Fruit fly (Drosophila melanogaster) whole organism, embryonic: ENCODE data around the gene lili.
A peak's percentile ranks its signal among the peaks of the same experiment; 100 is the strongest.

ENCODE experiments used
- Aef1 ChIP-seq: fragments of 200-800 bp; sonication (Bioruptor generic); IDR thresholded peaks from 3 replicates; pipeline ENCODE4 v1.3.6; 2022; ENCODE audit warnings: missing biosample characterization, missing genetic modification characterization
- CG10959 ChIP-seq: fragments of 200-800 bp; sonication (Bioruptor generic); IDR thresholded peaks from 2 replicates; pipeline ENCODE4 v1.3.6; 2022; ENCODE audit warnings: missing biosample characterization, missing genetic modification characterization
- CG11085 ChIP-seq: fragments of 200-800 bp; sonication (Bioruptor generic); IDR thresholded peaks from 2 replicates; pipeline ENCODE4 v1.3.6; 2022; ENCODE audit warnings: missing biosample characterization, missing genetic modification characterization
- CG12744 ChIP-seq: fragments of 200-800 bp; sonication (Bioruptor generic); optimal IDR thresholded peaks from 2 replicates; lab custom pipeline; 2016; ENCODE audit warnings: missing biosample characterization, missing genetic modification characterization
- CG14441 ChIP-seq: fragments of 200-800 bp; sonication (Bioruptor generic); IDR thresholded peaks from 2 replicates; pipeline ENCODE4 v1.3.6; 2022; ENCODE audit warnings: missing biosample characterization, missing genetic modification characterization
- CG14860 ChIP-seq: fragments of 200-800 bp; sonication (Bioruptor generic); IDR thresholded peaks from 3 replicates; pipeline ENCODE4 v1.3.6; 2022; ENCODE audit warnings: missing biosample characterization, missing genetic modification characterization; ENCODE audit not compliant: partially characterized antibody
- CG16813 ChIP-seq: fragments of 200-800 bp; sonication (Bioruptor generic); IDR thresholded peaks from 3 replicates; pipeline ENCODE4 v1.3.6; 2022; ENCODE audit warnings: missing biosample characterization, missing genetic modification characterization; ENCODE audit not compliant: partially characterized antibody
- CG18619 ChIP-seq: fragments of 200-800 bp; sonication (Bioruptor generic); optimal IDR thresholded peaks from 3 replicates; lab custom pipeline; 2017; ENCODE audit warnings: missing biosample characterization, mild to moderate bottlenecking, missing genetic modification characterization
- CG2875 ChIP-seq: fragments of 200-800 bp; sonication (Bioruptor generic); optimal IDR thresholded peaks from 2 replicates; lab custom pipeline; 2017; ENCODE audit warnings: missing biosample characterization, mild to moderate bottlenecking, missing genetic modification characterization, missing genetic modification reagents
- CG31224 ChIP-seq: fragments of 200-800 bp; sonication (Bioruptor generic); IDR thresholded peaks from 2 replicates; pipeline ENCODE4 v1.3.6; 2022; ENCODE audit warnings: missing biosample characterization, missing genetic modification characterization
- CG3847 ChIP-seq: fragments of 200-800 bp; sonication (Bioruptor generic); IDR thresholded peaks from 2 replicates; pipeline ENCODE4 v1.3.6; 2022; ENCODE audit warnings: missing biosample characterization, missing genetic modification characterization
- CG3995 ChIP-seq: fragments of 200-800 bp; sonication (Bioruptor generic); optimal IDR thresholded peaks from 3 replicates; lab custom pipeline; 2016; ENCODE audit warnings: missing biosample characterization, missing genetic modification characterization
- CG4820 ChIP-seq: fragments of 200-800 bp; sonication (Bioruptor generic); optimal IDR thresholded peaks from 3 replicates; lab custom pipeline; 2016; ENCODE audit warnings: missing biosample characterization, missing genetic modification characterization
- CG6175 ChIP-seq: fragments of 200-800 bp; sonication (Bioruptor generic); IDR thresholded peaks from 3 replicates; pipeline ENCODE4 v1.3.6; 2022; ENCODE audit warnings: missing biosample characterization, missing genetic modification characterization
- CG6683 ChIP-seq: fragments of 200-800 bp; sonication (Bioruptor generic); optimal IDR thresholded peaks from 2 replicates; lab custom pipeline; 2017; ENCODE audit warnings: missing biosample characterization, mild to moderate bottlenecking, missing genetic modification characterization, missing genetic modification reagents
- CG6689 ChIP-seq: fragments of 200-800 bp; sonication (Bioruptor generic); IDR thresholded peaks from 2 replicates; pipeline ENCODE4 v1.3.6; 2022; ENCODE audit warnings: missing biosample characterization, missing genetic modification characterization
- CG6813 ChIP-seq: fragments of 200-800 bp; sonication (Bioruptor generic); optimal IDR thresholded peaks from 2 replicates; lab custom pipeline; 2017; ENCODE audit warnings: missing biosample characterization, missing genetic modification characterization, mild to moderate bottlenecking, moderate library complexity, missing genetic modification reagents
- CHES-1-like ChIP-seq: fragments of 200-800 bp; sonication (Bioruptor generic); optimal IDR thresholded peaks from 2 replicates; lab custom pipeline; 2016; ENCODE audit warnings: missing biosample characterization, missing genetic modification characterization
- CoRest ChIP-seq: fragments of 200-800 bp; sonication (Bioruptor generic); optimal IDR thresholded peaks from 3 replicates; lab custom pipeline; 2018; ENCODE audit warnings: missing biosample characterization, mild to moderate bottlenecking, missing genetic modification characterization, moderate library complexity
- Deaf1 ChIP-seq: fragments of 200-800 bp; optimal IDR thresholded peaks from 3 replicates; lab custom pipeline; 2019; ENCODE audit warnings: missing biosample characterization, mild to moderate bottlenecking, missing genetic modification characterization, moderate library complexity
- Dek ChIP-seq: fragments of 200-800 bp; sonication (Bioruptor generic); optimal IDR thresholded peaks from 3 replicates; lab custom pipeline; 2019; ENCODE audit warnings: missing biosample characterization, mild to moderate bottlenecking, missing genetic modification characterization, moderate library complexity
- Elba2 ChIP-seq: fragments of 200-800 bp; sonication (Bioruptor generic); optimal IDR thresholded peaks from 3 replicates; lab custom pipeline; 2016; ENCODE audit warnings: missing biosample characterization, missing genetic modification characterization
- Fer3 ChIP-seq: fragments of 200-800 bp; sonication (Bioruptor generic); optimal IDR thresholded peaks from 2 replicates; lab custom pipeline; 2018; ENCODE audit warnings: missing biosample characterization, mild to moderate bottlenecking, missing genetic modification characterization, moderate library complexity
- HLH4C ChIP-seq: fragments of 200-800 bp; sonication (Bioruptor generic); IDR thresholded peaks from 3 replicates; pipeline ENCODE4 v1.3.6; 2022; ENCODE audit warnings: missing biosample characterization, missing genetic modification characterization; ENCODE audit not compliant: partially characterized antibody
- Hsf ChIP-seq: fragments of 200-800 bp; sonication (Bioruptor generic); optimal IDR thresholded peaks from 3 replicates; lab custom pipeline; 2016; ENCODE audit warnings: missing biosample characterization, missing genetic modification characterization
- Lim3 ChIP-seq: fragments of 200-800 bp; sonication (Bioruptor generic); IDR thresholded peaks from 2 replicates; pipeline ENCODE4 v1.3.6; 2022; ENCODE audit warnings: missing biosample characterization, missing genetic modification characterization
- NC2α ChIP-seq: fragments of 200-800 bp; sonication (Bioruptor generic); optimal IDR thresholded peaks from 2 replicates; lab custom pipeline; 2016; ENCODE audit warnings: missing biosample characterization, missing genetic modification characterization
- NFAT ChIP-seq: fragments of 200-800 bp; sonication (Bioruptor generic); IDR thresholded peaks from 2 replicates; pipeline ENCODE4 v1.3.6; 2022; ENCODE audit warnings: missing biosample characterization, missing genetic modification characterization
- Sox102F ChIP-seq: fragments of 200-800 bp; sonication (Bioruptor generic); optimal IDR thresholded peaks from 2 replicates; lab custom pipeline; 2018; ENCODE audit warnings: missing biosample characterization, mild to moderate bottlenecking, missing genetic modification characterization, moderate library complexity
- Sry-δ ChIP-seq: fragments of 200-800 bp; sonication (Bioruptor generic); optimal IDR thresholded peaks from 2 replicates; lab custom pipeline; 2016; ENCODE audit warnings: missing biosample characterization, missing genetic modification characterization
- YL-1 ChIP-seq: fragments of 200-800 bp; sonication (Bioruptor generic); optimal IDR thresholded peaks from 3 replicates; lab custom pipeline; 2017; ENCODE audit warnings: missing biosample characterization, mild to moderate bottlenecking, missing genetic modification characterization
- ac ChIP-seq: fragments of 200-800 bp; sonication (Bioruptor generic); optimal IDR thresholded peaks from 3 replicates; lab custom pipeline; 2017; ENCODE audit warnings: missing biosample characterization, mild to moderate bottlenecking, missing genetic modification characterization
- ap ChIP-seq: fragments of 200-800 bp; sonication (Bioruptor generic); IDR thresholded peaks from 2 replicates; pipeline ENCODE4 v1.3.6; 2022; ENCODE audit warnings: missing biosample characterization, missing genetic modification characterization
- ci ChIP-seq: fragments of 200-800 bp; sonication (Bioruptor generic); IDR thresholded peaks from 3 replicates; pipeline ENCODE4 v1.3.6; 2022; ENCODE audit warnings: missing biosample characterization, missing genetic modification characterization
- dmrt11E ChIP-seq: fragments of 200-800 bp; sonication (Bioruptor generic); optimal IDR thresholded peaks from 3 replicates; lab custom pipeline; 2018; ENCODE audit warnings: missing biosample characterization, mild to moderate bottlenecking, missing genetic modification characterization, moderate library complexity
- eve ChIP-seq, 2 experiments: fragments of >200 bp; optimal IDR thresholded peaks; 2 replicates each; lab custom pipeline; 2017; ENCODE audit warnings: missing biosample characterization in 2 of 2, missing genetic modification characterization in 2 of 2
- fd3F ChIP-seq: fragments of 200-800 bp; sonication (Bioruptor generic); optimal IDR thresholded peaks from 2 replicates; lab custom pipeline; 2018; ENCODE audit warnings: missing biosample characterization, mild to moderate bottlenecking, missing genetic modification characterization, moderate library complexity
- fru ChIP-seq: fragments of >200 bp; optimal IDR thresholded peaks from 2 replicates; lab custom pipeline; 2017
- gfzf ChIP-seq: fragments of 200-800 bp; sonication (Bioruptor generic); optimal IDR thresholded peaks from 2 replicates; lab custom pipeline; 2016; ENCODE audit warnings: missing biosample characterization, mild to moderate bottlenecking, missing genetic modification characterization, moderate library complexity
- lola ChIP-seq, 3 experiments: fragments of >200 bp in 2 of 3; fragments of 200-800 bp in 1 of 3; sonication (Bioruptor generic) in 1 of 3; optimal IDR thresholded peaks; 2 replicates each; lab custom pipeline; 2017 to 2019; ENCODE audit warnings: missing biosample characterization in 3 of 3, missing genetic modification characterization in 3 of 3, mild to moderate bottlenecking in 1 of 3, moderate library complexity in 1 of 3
- oc ChIP-seq: fragments of 200-800 bp; sonication (Bioruptor generic); optimal IDR thresholded peaks from 2 replicates; lab custom pipeline; 2018; ENCODE audit warnings: missing biosample characterization, mild to moderate bottlenecking, missing genetic modification characterization, moderate library complexity
- pan ChIP-seq, 4 experiments: fragments of >200 bp in 3 of 4; fragments of 200-800 bp in 1 of 4; sonication (Bioruptor generic) in 1 of 4; optimal IDR thresholded peaks in 3 of 4; IDR thresholded peaks in 1 of 4; 2 replicates each; pipeline versions ENCODE4 v1.3.6 to Lab custom; 2017 to 2022; ENCODE audit warnings: missing biosample characterization in 2 of 4, missing genetic modification characterization in 2 of 4, mixed read lengths in 1 of 4
- prd ChIP-seq, 3 experiments: fragments of >200 bp in 2 of 3; fragments of 200-800 bp in 1 of 3; sonication (Bioruptor generic) in 1 of 3; optimal IDR thresholded peaks in 2 of 3; IDR thresholded peaks in 1 of 3; 2 replicates in 2 of 3; 3 replicates in 1 of 3; pipeline versions ENCODE4 v1.3.6 to Lab custom; 2017 to 2022; ENCODE audit warnings: missing biosample characterization in 1 of 3, missing genetic modification characterization in 1 of 3
- pros ChIP-seq: fragments of 200-800 bp; sonication (Bioruptor generic); optimal IDR thresholded peaks from 3 replicates; lab custom pipeline; 2019; ENCODE audit warnings: missing biosample characterization, mild to moderate bottlenecking, missing genetic modification characterization, moderate library complexity
- row ChIP-seq: fragments of 200-800 bp; sonication (Bioruptor generic); IDR thresholded peaks from 3 replicates; pipeline ENCODE4 v1.3.6; 2022; ENCODE audit warnings: missing biosample characterization, missing genetic modification characterization
- sim ChIP-seq: fragments of 200-800 bp; sonication (Bioruptor generic); IDR thresholded peaks from 2 replicates; pipeline ENCODE4 v1.3.6; 2022; ENCODE audit warnings: missing biosample characterization, missing genetic modification characterization
- stc ChIP-seq: fragments of 200-800 bp; sonication (Bioruptor generic); IDR thresholded peaks from 2 replicates; pipeline ENCODE4 v1.3.6; 2022; ENCODE audit warnings: missing biosample characterization, missing genetic modification characterization
- tap ChIP-seq: fragments of 200-800 bp; optimal IDR thresholded peaks from 3 replicates; lab custom pipeline; 2019; ENCODE audit warnings: missing biosample characterization, mild to moderate bottlenecking, missing genetic modification characterization, moderate library complexity

lili gene

dm6 chr3R:24816993-24817854, 3.4 kb upstream of the lili start, which contains the start of the genes CG5808 and Saf-B (continued):
- no peak for TF ChIP-seq Elba2 (GFP tag; lab: Kevin White, UChicago)
- peak; percentile 33 for TF ChIP-seq Dek
- TF ChIP-seq ap = peak; percentile 26; the same call in 1 of the 2 replicates
- no peak for TF ChIP-seq NFAT (GFP tag; lab: Robert Waterston, UW)
- peak in 1 of 3 experiments; percentile 60 for TF ChIP-seq lola (GFP tag; optimal IDR thresholded peaks at IDR 0.05; lab: Kevin White, UChicago)
- TF ChIP-seq Aef1 (GFP tag; lab: Robert Waterston, UW) = peak; percentile 42
- peak; percentile 86 for TF ChIP-seq Sry-δ
- TF ChIP-seq prd (optimal IDR thresholded peaks at IDR 0.05; lab: Kevin White, UChicago) = no peak
- TF ChIP-seq prd (GFP tag; IDR thresholded peaks at IDR 0.05; lab: Robert Waterston, UW) = peak; percentile 65
- no peak for TF ChIP-seq CG6813 (GFP tag; lab: Kevin White, UChicago)
- no peak for TF ChIP-seq fru (lab: Kevin White, UChicago)
- no peak for TF ChIP-seq pros
- no peak for TF ChIP-seq CG10959 (GFP tag; lab: Robert Waterston, UW)
- TF ChIP-seq dmrt11E (tag; lab: Kevin White, UChicago) = peak; percentile 29
- TF ChIP-seq CG6689 = peak; percentile 70
- TF ChIP-seq Fer3 (tag; lab: Kevin White, UChicago) = peak; percentile 19
- TF ChIP-seq ci (GFP tag; lab: Robert Waterston, UW) = no peak
- TF ChIP-seq CG6683 (GFP tag; lab: Kevin White, UChicago) = no peak
- TF ChIP-seq CG31224 = peak; percentile 43; the same call in 1 of the 2 replicates
- TF ChIP-seq gfzf (GFP tag; lab: Kevin White, UChicago) = no peak
- TF ChIP-seq fd3F = no peak
- peak; percentile 92 for TF ChIP-seq CG14860 (GFP tag; lab: Robert Waterston, UW)
- TF ChIP-seq Hsf (GFP tag; lab: Kevin White, UChicago) = peak; percentile 38
- TF ChIP-seq Lim3 (GFP tag; lab: Robert Waterston, UW) = no peak
- TF ChIP-seq oc = no peak
- TF ChIP-seq CG4820 = peak; percentile 62
- TF ChIP-seq CG18619 (GFP tag; lab: Kevin White, UChicago) = no peak
- TF ChIP-seq CG3847 (GFP tag; lab: Robert Waterston, UW) = peak; percentile 41; the same call in 1 of the 2 replicates
- TF ChIP-seq sim = no peak
- TF ChIP-seq CG6175 (GFP tag; lab: Robert Waterston, UW) = no peak
- no peak for TF ChIP-seq ac (GFP tag; lab: Kevin White, UChicago)
- TF ChIP-seq Sox102F = no peak
- no peak for TF ChIP-seq Deaf1 (tag; lab: Kevin White, UChicago)
- TF ChIP-seq CG14441 (GFP tag; lab: Robert Waterston, UW) = peak; percentile 43; the same call in 1 of the 2 replicates
- TF ChIP-seq CoRest = peak; percentile 65
- TF ChIP-seq CG3995 = peak; percentile 54
- TF ChIP-seq CG2875 (GFP tag; lab: Kevin White, UChicago) = no peak
- TF ChIP-seq stc (GFP tag; lab: Robert Waterston, UW) = no peak
- TF ChIP-seq tap (tag; lab: Kevin White, UChicago) = no peak
- TF ChIP-seq HLH4C (GFP tag; lab: Robert Waterston, UW) = peak; percentile 95
- TF ChIP-seq CG16813 (GFP tag; lab: Robert Waterston, UW) = peak; percentile 90
- TF ChIP-seq pan (optimal IDR thresholded peaks at IDR 0.05; lab: Kevin White, UChicago) = no peak
- TF ChIP-seq pan (GFP tag; optimal IDR thresholded peaks at IDR 0.05 in 1 of 2, IDR thresholded peaks at IDR 0.05 in 1 of 2) = peak in 1 of 2 experiments; percentile 63
- no peak for TF ChIP-seq CG12744 (GFP tag; lab: Kevin White, UChicago)
- TF ChIP-seq NC2α (GFP tag; lab: Kevin White, UChicago) = no peak
- no peak for TF ChIP-seq eve (GFP tag; optimal IDR thresholded peaks at IDR 0.05; lab: Kevin White, UChicago)
- TF ChIP-seq CHES-1-like = no peak
- TF ChIP-seq row (GFP tag; lab: Robert Waterston, UW) = peak; percentile 83
- TF ChIP-seq CG11085 (GFP tag; lab: Robert Waterston, UW) = no peak
- peak; percentile 49 for TF ChIP-seq YL-1 (GFP tag; lab: Kevin White, UChicago)
